Worm (Caenorhabditis elegans): ENCODE data around the gene sra-37.

- no peak for TF ChIP-seq F10B5.3 (tag; optimal IDR thresholded peaks at IDR 0.05)
- no peak for TF ChIP-seq tra-1 (GFP tag; IDR thresholded peaks at IDR 0.05)
- no peak for TF ChIP-seq nhr-76 (tag; optimal IDR thresholded peaks at IDR 0.05)
- TF ChIP-seq hlh-30 (tag; optimal IDR thresholded peaks at IDR 0.05; ENCODE audit: insufficient read depth), result no peak
- TF ChIP-seq zag-1 (tag; optimal IDR thresholded peaks at IDR 0.05), result no peak
- TF ChIP-seq snpc-4 (tag; optimal IDR thresholded peaks at IDR 0.05), result no peak
- TF ChIP-seq nhr-10 (tag; optimal IDR thresholded peaks at IDR 0.05), result no peak
- no peak for TF ChIP-seq lsy-2 (tag; optimal IDR thresholded peaks at IDR 0.05)
- TF ChIP-seq nhr-25 (tag; optimal IDR thresholded peaks at IDR 0.05; ENCODE audit: borderline replicate concordance, insufficient read depth), result no peak
- no peak for TF ChIP-seq ama-1 (optimal IDR thresholded peaks at IDR 0.05)
- no peak for TF ChIP-seq hmg-1.1 (GFP tag; IDR thresholded peaks at IDR 0.05)
- TF ChIP-seq R02D3.7 (tag; optimal IDR thresholded peaks at IDR 0.05), result no peak
These were observed 47.1 kb upstream of the sra-37 start for ce11 chrX:13940287-13940686.
